Worm (Caenorhabditis elegans) whole organism, L2 larva: ENCODE data around the gene clec-56.

Source experiments
- C34F6.9 ChIP-seq: fragments of 150-350 bp; optimal IDR thresholded peaks from 2 replicates; lab custom pipeline; 2014; ENCODE audit warnings: missing biosample characterization, missing genetic modification characterization
- F13H6.1 ChIP-seq: sonication (generic microtip); optimal IDR thresholded peaks from 2 replicates; lab custom pipeline; 2016; ENCODE audit warnings: missing genetic modification characterization, missing compliant biosample characterization
- R02D3.7 ChIP-seq: fragments of 150-350 bp; optimal IDR thresholded peaks from 2 replicates; lab custom pipeline; 2014; ENCODE audit warnings: missing biosample characterization, missing genetic modification characterization
- Y55F3AM.14 ChIP-seq: fragments of 200-800 bp; sonication (Bioruptor generic); optimal IDR thresholded peaks from 2 replicates; lab custom pipeline; 2018; ENCODE audit warnings: mild to moderate bottlenecking, missing genetic modification characterization, missing compliant biosample characterization
- ZK546.5 ChIP-seq: sonication (generic microtip); optimal IDR thresholded peaks from 2 replicates; lab custom pipeline; 2017; ENCODE audit warnings: missing biosample characterization, missing genetic modification characterization
- alr-1 ChIP-seq: fragments of 150-350 bp; optimal IDR thresholded peaks from 2 replicates; lab custom pipeline; 2014; ENCODE audit warnings: missing biosample characterization, missing genetic modification characterization
- aly-2 ChIP-seq: fragments of 150-350 bp; optimal IDR thresholded peaks from 2 replicates; lab custom pipeline; 2014; ENCODE audit warnings: missing biosample characterization, missing genetic modification characterization
- ama-1 ChIP-seq: fragments of 150-350 bp; optimal IDR thresholded peaks from 2 replicates; lab custom pipeline; 2018; ENCODE audit warnings: inconsistent platforms
- blmp-1 ChIP-seq: sonication (generic microtip); optimal IDR thresholded peaks from 2 replicates; lab custom pipeline; 2017; ENCODE audit warnings: missing genetic modification characterization, mild to moderate bottlenecking, missing compliant biosample characterization, antibody characterized with exemption, moderate library complexity; ENCODE audit not compliant: insufficient read depth
- ceh-16 ChIP-seq: fragments of 150-350 bp; optimal IDR thresholded peaks from 2 replicates; lab custom pipeline; 2014; ENCODE audit warnings: missing biosample characterization, missing genetic modification characterization
- ceh-82 ChIP-seq: fragments of 150-350 bp; optimal IDR thresholded peaks from 2 replicates; lab custom pipeline; 2014; ENCODE audit warnings: missing biosample characterization, missing genetic modification characterization
- crh-2 ChIP-seq: sonication (generic microtip); optimal IDR thresholded peaks from 2 replicates; lab custom pipeline; 2017; ENCODE audit warnings: missing biosample characterization, missing genetic modification characterization
- dmd-4 ChIP-seq: sonication (generic microtip); optimal IDR thresholded peaks from 2 replicates; lab custom pipeline; 2017; ENCODE audit warnings: missing biosample characterization, missing genetic modification characterization
- egl-27 ChIP-seq: sonication (generic microtip); optimal IDR thresholded peaks from 3 replicates; lab custom pipeline; 2017; ENCODE audit warnings: missing biosample characterization, missing genetic modification reagents, missing genetic modification characterization
- elt-1 ChIP-seq: fragments of 150-350 bp; optimal IDR thresholded peaks from 2 replicates; lab custom pipeline; 2014; ENCODE audit warnings: missing biosample characterization, missing genetic modification characterization
- elt-3 ChIP-seq: sonication (generic microtip); optimal IDR thresholded peaks from 2 replicates; lab custom pipeline; 2017; ENCODE audit warnings: missing biosample characterization, missing genetic modification characterization
- fos-1 ChIP-seq: fragments of 150-350 bp; optimal IDR thresholded peaks from 2 replicates; lab custom pipeline; 2014; ENCODE audit warnings: missing biosample characterization, missing genetic modification characterization
- gmeb-1 ChIP-seq: fragments of 150-350 bp; optimal IDR thresholded peaks from 2 replicates; lab custom pipeline; 2014; ENCODE audit warnings: missing biosample characterization, missing genetic modification characterization
- lin-11 ChIP-seq: fragments of 150-350 bp; sonication (generic microtip); optimal IDR thresholded peaks from 2 replicates; lab custom pipeline; 2014; ENCODE audit warnings: missing biosample characterization, missing genetic modification characterization, inconsistent platforms, mixed read lengths
- lin-13 ChIP-seq: fragments of 150-350 bp; optimal IDR thresholded peaks from 2 replicates; lab custom pipeline; 2014; ENCODE audit warnings: missing biosample characterization, missing genetic modification reagents, missing genetic modification characterization
- lin-39 ChIP-seq: fragments of 150-350 bp; optimal IDR thresholded peaks from 2 replicates; lab custom pipeline; 2014; ENCODE audit warnings: missing biosample characterization, missing genetic modification reagents, missing genetic modification characterization
- lsy-2 ChIP-seq, 2 experiments: fragments of 150-350 bp in 1 of 2; sonication (generic microtip) in 1 of 2; optimal IDR thresholded peaks; 2 replicates each; lab custom pipeline; 2014 to 2017; ENCODE audit warnings: missing biosample characterization in 2 of 2, missing genetic modification characterization in 2 of 2
- mab-5 ChIP-seq: fragments of 150-350 bp; optimal IDR thresholded peaks from 2 replicates; lab custom pipeline; 2014; ENCODE audit warnings: missing biosample characterization, missing genetic modification characterization
- mbf-1 ChIP-seq: sonication (generic microtip); optimal IDR thresholded peaks from 2 replicates; lab custom pipeline; 2017; ENCODE audit warnings: missing biosample characterization, missing genetic modification characterization
- mdl-1 ChIP-seq, 2 experiments: fragments of 150-350 bp in 1 of 2; sonication (generic microtip) in 1 of 2; optimal IDR thresholded peaks; 2 replicates each; lab custom pipeline; 2017; ENCODE audit warnings: missing biosample characterization in 2 of 2, missing genetic modification characterization in 2 of 2
- nhr-10 ChIP-seq: sonication (generic microtip); optimal IDR thresholded peaks from 2 replicates; lab custom pipeline; 2017; ENCODE audit warnings: missing biosample characterization, missing genetic modification characterization
- nhr-11 ChIP-seq: fragments of 150-350 bp; optimal IDR thresholded peaks from 2 replicates; lab custom pipeline; 2014; ENCODE audit warnings: missing biosample characterization, missing genetic modification characterization
- nhr-12 ChIP-seq: fragments of 150-350 bp; optimal IDR thresholded peaks from 2 replicates; lab custom pipeline; 2014; ENCODE audit warnings: missing biosample characterization, missing genetic modification characterization
- nhr-129 ChIP-seq: fragments of 150-350 bp; optimal IDR thresholded peaks from 2 replicates; lab custom pipeline; 2014; ENCODE audit warnings: missing biosample characterization, missing genetic modification characterization
- nhr-21 ChIP-seq: fragments of 150-350 bp; optimal IDR thresholded peaks from 2 replicates; lab custom pipeline; 2014; ENCODE audit warnings: missing biosample characterization, missing genetic modification characterization
- nhr-23 ChIP-seq: fragments of 150-350 bp; optimal IDR thresholded peaks from 2 replicates; lab custom pipeline; 2014; ENCODE audit warnings: missing biosample characterization, missing genetic modification reagents, missing genetic modification characterization
- nhr-237 ChIP-seq: fragments of 150-350 bp; optimal IDR thresholded peaks from 2 replicates; lab custom pipeline; 2014; ENCODE audit warnings: missing biosample characterization, missing genetic modification characterization
- nhr-25 ChIP-seq: fragments of 150-350 bp; sonication (generic microtip); optimal IDR thresholded peaks from 3 replicates; lab custom pipeline; 2014; ENCODE audit warnings: missing biosample characterization, missing genetic modification characterization
- nhr-6 ChIP-seq: fragments of 150-350 bp; optimal IDR thresholded peaks from 2 replicates; lab custom pipeline; 2014; ENCODE audit warnings: missing biosample characterization, missing genetic modification characterization
- nhr-77 ChIP-seq: fragments of 150-350 bp; optimal IDR thresholded peaks from 2 replicates; lab custom pipeline; 2014; ENCODE audit warnings: missing biosample characterization, missing genetic modification characterization
- peb-1 ChIP-seq: fragments of 150-350 bp; optimal IDR thresholded peaks from 2 replicates; lab custom pipeline; 2014; ENCODE audit warnings: missing biosample characterization, missing genetic modification characterization
- sem-4 ChIP-seq: fragments of 150-350 bp; optimal IDR thresholded peaks from 2 replicates; lab custom pipeline; 2014; ENCODE audit warnings: missing biosample characterization, missing genetic modification reagents, missing genetic modification characterization
- skn-1 ChIP-seq: sonication (generic microtip); optimal IDR thresholded peaks from 2 replicates; lab custom pipeline; 2017; ENCODE audit warnings: missing biosample characterization, missing genetic modification characterization
- sma-3 ChIP-seq: sonication (generic microtip); optimal IDR thresholded peaks from 2 replicates; lab custom pipeline; 2016; ENCODE audit warnings: missing genetic modification reagents, missing genetic modification characterization, missing compliant biosample characterization
- sma-9 ChIP-seq, 2 experiments: fragments of 150-350 bp in 1 of 2; sonication (generic microtip) in 1 of 2; optimal IDR thresholded peaks; 2 replicates each; lab custom pipeline; 2014 to 2016; ENCODE audit warnings: missing genetic modification characterization in 2 of 2, mild to moderate bottlenecking in 1 of 2, missing biosample characterization in 1 of 2, missing compliant biosample characterization in 1 of 2, missing genetic modification reagents in 1 of 2, moderate library complexity in 1 of 2
- snpc-4 ChIP-seq: fragments of 150-350 bp; optimal IDR thresholded peaks from 2 replicates; lab custom pipeline; 2014; ENCODE audit warnings: missing biosample characterization, missing genetic modification characterization
- unc-39 ChIP-seq: fragments of 150-350 bp; optimal IDR thresholded peaks from 2 replicates; lab custom pipeline; 2014; ENCODE audit warnings: missing biosample characterization, missing genetic modification characterization
- unc-55 ChIP-seq: fragments of 150-350 bp; sonication (generic microtip); optimal IDR thresholded peaks from 3 replicates; lab custom pipeline; 2014; ENCODE audit warnings: missing biosample characterization, missing genetic modification reagents, missing genetic modification characterization
- unc-62 ChIP-seq: fragments of 150-350 bp; optimal IDR thresholded peaks from 2 replicates; lab custom pipeline; 2014; ENCODE audit warnings: missing biosample characterization, missing genetic modification reagents, missing genetic modification characterization
- zag-1 ChIP-seq: fragments of 150-350 bp; optimal IDR thresholded peaks from 2 replicates; lab custom pipeline; 2014; ENCODE audit warnings: missing biosample characterization, missing genetic modification characterization
- ztf-1 ChIP-seq: fragments of 200-800 bp; sonication (Bioruptor generic); conservative IDR thresholded peaks from 2 replicates; pipeline ENCODE4 v1.3.6; 2022; ENCODE audit warnings: missing genetic modification characterization, missing compliant biosample characterization
- ztf-11 ChIP-seq: sonication (generic microtip); optimal IDR thresholded peaks from 2 replicates; lab custom pipeline; 2017; ENCODE audit warnings: missing biosample characterization, missing genetic modification characterization
- ztf-4 ChIP-seq: fragments of 150-350 bp; optimal IDR thresholded peaks from 2 replicates; lab custom pipeline; 2014; ENCODE audit warnings: missing biosample characterization, missing genetic modification characterization

The clec-56 gene

ce11 chrV:14505745-14506214 is 31.6 kb downstream of the clec-56 start:
- no peak for TF ChIP-seq unc-62
- no peak for TF ChIP-seq ceh-82 (tag; lab: Kevin White, UChicago)
- no peak for TF ChIP-seq R02D3.7 (tag; lab: Kevin White, UChicago)
- peak; percentile 42 for TF ChIP-seq sem-4
- no peak for TF ChIP-seq mbf-1
- TF ChIP-seq mdl-1 (tag; optimal IDR thresholded peaks at IDR 0.05; lab: Kevin White, UChicago): peak in 1 of 2 experiments; percentile 4
- TF ChIP-seq egl-27: peak; percentile 73
- TF ChIP-seq nhr-6 (tag; lab: Kevin White, UChicago): no peak
- TF ChIP-seq nhr-12 (tag; lab: Kevin White, UChicago): no peak
- no peak for TF ChIP-seq crh-2 (tag; lab: Kevin White, UChicago)
- no peak for TF ChIP-seq mab-5 (tag; lab: Kevin White, UChicago)
- TF ChIP-seq nhr-77 (tag; lab: Kevin White, UChicago): no peak
- TF ChIP-seq ztf-4: no peak
- TF ChIP-seq lsy-2 (tag; optimal IDR thresholded peaks at IDR 0.05; lab: Kevin White, UChicago): no peak
- no peak for TF ChIP-seq snpc-4 (tag; lab: Kevin White, UChicago)
- TF ChIP-seq F13H6.1: no peak
- no peak for TF ChIP-seq ztf-11 (tag; lab: Kevin White, UChicago)
- TF ChIP-seq nhr-10 (tag; lab: Kevin White, UChicago): no peak
- peak; percentile 28 for TF ChIP-seq skn-1
- TF ChIP-seq nhr-25 (tag; lab: Kevin White, UChicago): peak; percentile 48
- TF ChIP-seq ama-1 (lab: Kevin White, UChicago): no peak
- TF ChIP-seq blmp-1 (tag; lab: Kevin White, UChicago): peak; percentile 33
- no peak for TF ChIP-seq lin-13
- peak; percentile 89 for TF ChIP-seq ceh-16
- no peak for TF ChIP-seq aly-2 (tag; lab: Kevin White, UChicago)
- no peak for TF ChIP-seq peb-1 (tag; lab: Kevin White, UChicago)
- no peak for TF ChIP-seq unc-39 (tag; lab: Kevin White, UChicago)
- peak; percentile 40 for TF ChIP-seq sma-9 (GFP tag; optimal IDR thresholded peaks at IDR 0.05; lab: Kevin White, UChicago)
- no peak for TF ChIP-seq sma-9 (tag; optimal IDR thresholded peaks at IDR 0.05; lab: Kevin White, UChicago)
- no peak for TF ChIP-seq C34F6.9
- TF ChIP-seq gmeb-1 (tag; lab: Kevin White, UChicago): peak; percentile 24
- no peak for TF ChIP-seq unc-55 (GFP tag; lab: Kevin White, UChicago)
- TF ChIP-seq ztf-1: no peak
- TF ChIP-seq alr-1 (tag; lab: Kevin White, UChicago): no peak
- no peak for TF ChIP-seq elt-3
- TF ChIP-seq nhr-129 (tag; lab: Kevin White, UChicago): no peak
- no peak for TF ChIP-seq lin-11 (tag; lab: Kevin White, UChicago)
- TF ChIP-seq elt-1 (tag; lab: Kevin White, UChicago): peak; percentile 85
- TF ChIP-seq Y55F3AM.14 (GFP tag; lab: Kevin White, UChicago): no peak
- TF ChIP-seq ZK546.5 (tag; lab: Kevin White, UChicago): no peak
- TF ChIP-seq dmd-4 (tag; lab: Kevin White, UChicago): no peak
- TF ChIP-seq nhr-21 (tag; lab: Kevin White, UChicago): peak; percentile 85
- no peak for TF ChIP-seq nhr-23 (tag; lab: Kevin White, UChicago)
- peak; percentile 44 for TF ChIP-seq sma-3 (GFP tag; lab: Kevin White, UChicago)
- TF ChIP-seq fos-1 (tag; lab: Kevin White, UChicago): peak; percentile 90
- TF ChIP-seq lin-39: no peak
- no peak for TF ChIP-seq zag-1 (tag; lab: Kevin White, UChicago)
- TF ChIP-seq nhr-237 (tag; lab: Kevin White, UChicago): no peak
- no peak for TF ChIP-seq nhr-11
